Fruit fly (Drosophila melanogaster): ENCODE results near the gene nero.

The nero gene

dm6 chr3R:31717299-31718167, 29.8 kb downstream of the nero start (continued):
- TF ChIP-seq CG8290 (GFP tag; optimal IDR thresholded peaks at IDR 0.05) (no peak), CG8290 (tag; optimal IDR thresholded peaks at IDR 0.05) (peak in 1 of 2 experiments; percentile 51), Fer2 (tag; optimal IDR thresholded peaks at IDR 0.05) (peak; percentile 22), CG3726 (GFP tag; IDR thresholded peaks at IDR 0.05) (no peak), lov (optimal IDR thresholded peaks at IDR 0.05) (no peak), lov (GFP tag; IDR thresholded peaks at IDR 0.05) (no peak), dpn (GFP tag; optimal IDR thresholded peaks at IDR 0.05) (peak; percentile 55 to 61), lilli (GFP tag; optimal IDR thresholded peaks at IDR 0.05) (peak; percentile 79), Bdp1 (GFP tag; optimal IDR thresholded peaks at IDR 0.05) (peak; percentile 15), Meics (GFP tag; optimal IDR thresholded peaks at IDR 0.05) (peak; percentile 73), CG8924 (tag; optimal IDR thresholded peaks at IDR 0.05) (peak; percentile 41), her (GFP tag; optimal IDR thresholded peaks at IDR 0.05) (peak; percentile 56), Mes4 (GFP tag; optimal IDR thresholded peaks at IDR 0.05) (peak; percentile 58), en (GFP tag; optimal IDR thresholded peaks at IDR 0.05) (no peak), Tbp (GFP tag; optimal IDR thresholded peaks at IDR 0.05) (no peak), sens (GFP tag) (peak; percentile 85), HmgD (GFP tag; optimal IDR thresholded peaks at IDR 0.05) (no peak), amos (GFP tag; IDR thresholded peaks at IDR 0.05; ENCODE audit: partially characterized antibody) (no peak), CG6654 (GFP tag; optimal IDR thresholded peaks at IDR 0.05) (peak; percentile 35), CG16863 (GFP tag; optimal IDR thresholded peaks at IDR 0.05) (peak; percentile 33), Nf-YA (GFP tag; IDR thresholded peaks at IDR 0.05) (0 out of 2 replicates have a peak, but pooled peaks have one; percentile 42), Ptx1 (GFP tag; IDR thresholded peaks at IDR 0.05) (peak; percentile 62), PHDP (tag; optimal IDR thresholded peaks at IDR 0.05) (peak; percentile 68), ranshi (GFP tag; IDR thresholded peaks at IDR 0.05) (peak; percentile 59; the same call in 1 of the 2 replicates), zen2 (GFP tag; IDR thresholded peaks at IDR 0.05; ENCODE audit: partially characterized antibody) (no peak), Atf-2 (GFP tag; optimal IDR thresholded peaks at IDR 0.05) (peak; percentile 67), otp (GFP tag; IDR thresholded peaks at IDR 0.05) (no peak), HLHmδ (GFP tag; optimal IDR thresholded peaks at IDR 0.05) (no peak), CG12391 (tag; optimal IDR thresholded peaks at IDR 0.05) (peak; percentile 50), CG15269 (tag; optimal IDR thresholded peaks at IDR 0.05) (peak; percentile 71), wor (GFP tag; IDR thresholded peaks at IDR 0.05) (peak; percentile 45; the same call in 1 of the 2 replicates), CG9817 (tag; optimal IDR thresholded peaks at IDR 0.05) (peak; percentile 58), ken (GFP tag; IDR thresholded peaks at IDR 0.05) (0 out of 3 replicates have a peak, but pooled peaks have one; percentile 37), HmgZ (tag; optimal IDR thresholded peaks at IDR 0.05) (peak; percentile 42), CG4617 (GFP tag; optimal IDR thresholded peaks at IDR 0.05; ENCODE audit: borderline replicate concordance) (no peak), BEAF-32 (GFP tag; optimal IDR thresholded peaks at IDR 0.05) (no peak), CG2129 (GFP tag; IDR thresholded peaks at IDR 0.05; ENCODE audit: partially characterized antibody) (no peak), btn (GFP tag; optimal IDR thresholded peaks at IDR 0.05) (no peak), emc (GFP tag; optimal IDR thresholded peaks at IDR 0.05) (peak; percentile 27), Hr78 (GFP tag; optimal IDR thresholded peaks at IDR 0.05) (no peak), Adf1 (GFP tag; IDR thresholded peaks at IDR 0.05) (peak; percentile 79), CG15479 (GFP tag; optimal IDR thresholded peaks at IDR 0.05) (no peak), repo (GFP tag; optimal IDR thresholded peaks at IDR 0.05) (no peak), Dbx (GFP tag; IDR thresholded peaks at IDR 0.05) (0 out of 3 replicates have a peak, but pooled peaks have one; percentile 17), CG15696 (tag; optimal IDR thresholded peaks at IDR 0.05) (no peak), odd (GFP tag; optimal IDR thresholded peaks at IDR 0.05) (no peak), zfh1 (GFP tag; IDR thresholded peaks at IDR 0.05) (no peak), CG3163 (GFP tag; optimal IDR thresholded peaks at IDR 0.05) (no peak), gce (GFP tag; IDR thresholded peaks at IDR 0.05) (0 out of 3 replicates have a peak, but pooled peaks have one; percentile 5)
